Worm (Caenorhabditis elegans): Measurements from ENCODE around the gene rabn-5.
A peak's percentile ranks its signal among the peaks of the same experiment; 100 is the strongest.

Gene rabn-5

DNA sequence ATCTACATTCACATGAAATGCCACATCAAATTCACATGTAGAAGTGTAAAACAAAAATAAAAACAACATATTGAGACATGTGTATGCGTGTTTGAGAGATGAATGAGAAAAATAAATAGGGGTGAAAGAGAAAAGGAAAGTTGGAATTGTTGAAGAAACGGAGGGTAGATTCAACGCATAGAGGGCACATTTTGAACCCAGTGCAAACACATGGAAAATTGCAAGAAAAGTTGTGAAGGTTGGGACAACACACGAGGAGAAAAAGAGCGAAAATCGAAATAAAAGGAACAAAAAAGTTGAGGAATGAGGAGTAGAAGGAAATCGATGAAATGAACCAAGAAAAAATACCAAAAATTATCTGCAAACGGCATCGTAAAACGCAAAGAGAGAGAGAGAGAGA is 24.8 kb upstream of the rabn-5 start:
- no peak for TF ChIP-seq nhr-12 (tag; optimal IDR thresholded peaks at IDR 0.05)
- TF ChIP-seq pha-4 (tag; optimal IDR thresholded peaks at IDR 0.05) = no peak
- peak; percentile 36 for TF ChIP-seq mml-1 (tag; optimal IDR thresholded peaks at IDR 0.05)
- TF ChIP-seq R02D3.7 (tag; optimal IDR thresholded peaks at IDR 0.05) = no peak
- TF ChIP-seq nhr-23 (tag; optimal IDR thresholded peaks at IDR 0.05) = no peak
- no peak for TF ChIP-seq mdl-1 (tag; optimal IDR thresholded peaks at IDR 0.05)
- TF ChIP-seq ceh-16 (tag; optimal IDR thresholded peaks at IDR 0.05) = no peak

DNA sequence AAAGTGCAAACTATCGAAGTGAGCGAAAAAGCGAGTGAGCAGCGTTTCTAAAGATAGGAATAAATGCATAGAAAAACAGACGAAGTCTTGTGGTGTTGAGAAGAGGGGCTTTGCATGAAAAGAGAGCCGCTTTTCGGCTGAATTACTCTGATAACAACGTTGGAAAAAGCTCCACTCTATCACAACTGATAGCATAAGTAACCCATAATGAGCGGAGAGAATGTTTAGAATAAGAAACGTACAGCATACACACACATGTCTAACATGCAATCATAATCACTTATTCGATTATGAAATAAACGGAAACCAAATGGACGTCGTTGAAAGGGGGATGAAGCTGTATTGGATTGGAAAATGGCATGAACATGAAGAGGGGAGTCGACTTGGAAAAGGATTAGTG is 24.1 kb upstream of the rabn-5 start:
- TF ChIP-seq ZK546.5 (tag; optimal IDR thresholded peaks at IDR 0.05) (no peak), ceh-16 (tag; optimal IDR thresholded peaks at IDR 0.05) (no peak), lsy-12 (tag; optimal IDR thresholded peaks at IDR 0.05) (no peak), pqm-1 (tag; optimal IDR thresholded peaks at IDR 0.05) (peak; percentile 61), zag-1 (tag; optimal IDR thresholded peaks at IDR 0.05) (no peak), fkh-10 (GFP tag; optimal IDR thresholded peaks at IDR 0.05) (no peak), snpc-4 (tag; optimal IDR thresholded peaks at IDR 0.05) (no peak), ztf-11 (tag; optimal IDR thresholded peaks at IDR 0.05) (no peak), nhr-76 (tag; optimal IDR thresholded peaks at IDR 0.05) (no peak), elt-2 (tag; optimal IDR thresholded peaks at IDR 0.05) (peak; percentile 75)

DNA sequence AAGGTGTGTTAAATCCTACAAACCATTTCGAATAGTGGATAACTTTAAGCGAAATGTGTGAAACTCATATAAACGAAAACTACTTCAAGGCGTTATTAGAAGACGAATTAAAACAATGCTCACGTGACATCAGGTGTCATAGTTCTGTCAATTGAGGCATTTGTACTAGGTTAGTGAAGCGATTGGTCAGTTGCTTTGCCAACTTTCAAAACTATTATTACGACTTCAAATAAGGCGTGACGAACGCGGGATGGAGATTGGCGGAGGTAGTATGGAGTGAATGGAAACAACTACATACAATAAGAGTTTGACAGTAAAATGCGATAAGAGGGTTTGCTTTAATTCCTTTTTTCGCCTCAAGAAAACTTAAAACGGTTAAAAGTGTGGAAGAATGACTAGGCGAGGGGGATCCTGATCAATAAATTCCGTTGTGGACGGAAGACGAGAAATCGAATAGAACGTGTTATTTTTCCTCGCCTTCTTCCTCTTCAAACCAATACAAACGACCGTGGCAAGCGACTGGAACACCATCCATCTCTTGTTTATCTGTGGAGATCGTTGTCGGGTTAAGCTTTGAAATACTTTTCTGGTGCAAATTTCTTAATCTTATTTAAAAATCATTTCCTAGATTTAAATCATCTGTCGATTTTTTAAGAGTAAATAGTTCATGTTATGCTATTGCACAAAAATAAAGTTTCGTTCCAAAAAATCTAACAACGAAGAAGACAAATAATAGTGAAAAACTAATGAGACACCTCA is 23.4 kb upstream of the rabn-5 start:
- TF ChIP-seq elt-1 (tag; optimal IDR thresholded peaks at IDR 0.05) (peak; percentile 62), ceh-16 (tag; optimal IDR thresholded peaks at IDR 0.05) (no peak), ama-1 (optimal IDR thresholded peaks at IDR 0.05) (peak; percentile 50), lin-39 (tag; optimal IDR thresholded peaks at IDR 0.05) (no peak)

DNA sequence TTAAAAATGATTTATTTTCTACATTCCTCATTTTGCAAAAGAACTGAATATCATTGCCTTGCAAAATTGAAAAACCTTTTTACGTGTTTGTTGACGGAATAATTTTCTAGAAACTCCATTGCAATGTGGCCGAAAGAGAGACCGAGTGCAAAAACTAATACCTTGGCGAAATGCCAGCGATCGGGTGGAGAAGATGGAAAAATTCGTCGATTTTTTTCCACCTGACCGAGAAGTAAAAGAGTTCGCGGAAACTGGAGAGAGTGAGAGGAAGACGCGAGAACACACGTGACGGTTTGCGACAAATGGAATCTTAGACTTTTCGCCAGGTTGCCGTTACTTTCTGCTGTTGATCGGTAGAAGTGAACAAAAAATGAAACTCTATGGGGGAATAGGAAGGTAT is 22.7 kb upstream of the rabn-5 start:
- no peak for TF ChIP-seq unc-62 (GFP tag; optimal IDR thresholded peaks at IDR 0.05)
- TF ChIP-seq ceh-82 (tag; optimal IDR thresholded peaks at IDR 0.05) = no peak
- no peak for TF ChIP-seq elt-2 (tag; optimal IDR thresholded peaks at IDR 0.05)
- TF ChIP-seq eor-1 (tag; optimal IDR thresholded peaks at IDR 0.05) = no peak
- TF ChIP-seq hmg-11 (tag; optimal IDR thresholded peaks at IDR 0.05) = peak; percentile 3
- no peak for TF ChIP-seq fkh-2 (tag; optimal IDR thresholded peaks at IDR 0.05)
- no peak for TF ChIP-seq lin-15B (tag; optimal IDR thresholded peaks at IDR 0.05)
- peak; percentile 17 for TF ChIP-seq nfya-1 (tag; optimal IDR thresholded peaks at IDR 0.05; ENCODE audit: insufficient read depth)
- no peak for TF ChIP-seq nhr-43 (tag; optimal IDR thresholded peaks at IDR 0.05; ENCODE audit: poor library complexity, severe bottlenecking)
- no peak for TF ChIP-seq lin-39 (tag; optimal IDR thresholded peaks at IDR 0.05)
- no peak for TF ChIP-seq nhr-237 (tag; optimal IDR thresholded peaks at IDR 0.05)
- no peak for TF ChIP-seq sea-2 (GFP tag; optimal IDR thresholded peaks at IDR 0.05)
- TF ChIP-seq jun-1 (tag; optimal IDR thresholded peaks at IDR 0.05) = peak; percentile 23
- TF ChIP-seq daf-12 (tag; optimal IDR thresholded peaks at IDR 0.05) = no peak
- peak; percentile 74 for TF ChIP-seq nhr-25 (tag; optimal IDR thresholded peaks at IDR 0.05)
- TF ChIP-seq lsy-12 (tag; optimal IDR thresholded peaks at IDR 0.05) = no peak
- TF ChIP-seq nhr-67 (tag; optimal IDR thresholded peaks at IDR 0.05) = no peak
- TF ChIP-seq mdl-1 (tag; optimal IDR thresholded peaks at IDR 0.05) = peak; percentile 8
- TF ChIP-seq nhr-12 (tag; optimal IDR thresholded peaks at IDR 0.05) = no peak
- TF ChIP-seq aly-2 (tag; optimal IDR thresholded peaks at IDR 0.05) = no peak
- peak; percentile 53 for TF ChIP-seq pha-4 (tag; optimal IDR thresholded peaks at IDR 0.05)
- peak; percentile 20 for TF ChIP-seq egl-5 (tag; optimal IDR thresholded peaks at IDR 0.05)
- TF ChIP-seq egl-27 (tag; optimal IDR thresholded peaks at IDR 0.05) = no peak
- TF ChIP-seq ztf-11 (tag; optimal IDR thresholded peaks at IDR 0.05) = no peak
- TF ChIP-seq fkh-10 (GFP tag; optimal IDR thresholded peaks at IDR 0.05) = no peak
- no peak for TF ChIP-seq elt-3 (tag; optimal IDR thresholded peaks at IDR 0.05)
- no peak for TF ChIP-seq nhr-77 (tag; optimal IDR thresholded peaks at IDR 0.05)
- TF ChIP-seq nhr-23 (tag; optimal IDR thresholded peaks at IDR 0.05) = peak; percentile 56
- TF ChIP-seq nhr-28 (tag; optimal IDR thresholded peaks at IDR 0.05) = no peak
- no peak for TF ChIP-seq ztf-4 (tag; optimal IDR thresholded peaks at IDR 0.05)
- no peak for TF ChIP-seq unc-39 (tag; optimal IDR thresholded peaks at IDR 0.05)
- no peak for TF ChIP-seq ZK546.5 (tag; optimal IDR thresholded peaks at IDR 0.05)
